Worm (Caenorhabditis elegans) whole organism, L3 larva: ENCODE results near the gene snf-10.

Experiments used
- R02D3.7 ChIP-seq: fragments of 150-350 bp; optimal IDR thresholded peaks from 2 replicates; lab custom pipeline; 2014; ENCODE audit warnings: missing biosample characterization, missing genetic modification characterization
- ama-1 ChIP-seq: fragments of 150-350 bp; optimal IDR thresholded peaks from 2 replicates; lab custom pipeline; 2018
- elt-1 ChIP-seq: fragments of 150-350 bp; optimal IDR thresholded peaks from 2 replicates; lab custom pipeline; 2014; ENCODE audit warnings: missing biosample characterization, missing genetic modification characterization
- elt-3 ChIP-seq, 3 experiments: fragments of 150-350 bp in 1 of 3; sonication (generic microtip) in 2 of 3; optimal IDR thresholded peaks; 2 replicates in 2 of 3; 4 replicates in 1 of 3; lab custom pipeline; 2014 to 2017; ENCODE audit warnings: missing biosample characterization in 3 of 3, missing genetic modification characterization in 3 of 3
- nhr-23 ChIP-seq: fragments of 150-350 bp; optimal IDR thresholded peaks from 2 replicates; lab custom pipeline; 2014; ENCODE audit warnings: missing biosample characterization, missing genetic modification reagents, missing genetic modification characterization
- nhr-237 ChIP-seq: fragments of 150-350 bp; optimal IDR thresholded peaks from 2 replicates; lab custom pipeline; 2014; ENCODE audit warnings: missing biosample characterization, missing genetic modification characterization
- nhr-76 ChIP-seq: fragments of 150-350 bp; sonication (generic microtip); optimal IDR thresholded peaks from 5 replicates; lab custom pipeline; 2014; ENCODE audit warnings: missing biosample characterization, missing genetic modification characterization
- unc-39 ChIP-seq: sonication (generic microtip); optimal IDR thresholded peaks from 4 replicates; lab custom pipeline; 2017; ENCODE audit warnings: missing biosample characterization, missing genetic modification characterization
- ztf-11 ChIP-seq: fragments of 150-350 bp; optimal IDR thresholded peaks from 2 replicates; lab custom pipeline; 2014; ENCODE audit warnings: missing biosample characterization, missing genetic modification characterization

DNA sequence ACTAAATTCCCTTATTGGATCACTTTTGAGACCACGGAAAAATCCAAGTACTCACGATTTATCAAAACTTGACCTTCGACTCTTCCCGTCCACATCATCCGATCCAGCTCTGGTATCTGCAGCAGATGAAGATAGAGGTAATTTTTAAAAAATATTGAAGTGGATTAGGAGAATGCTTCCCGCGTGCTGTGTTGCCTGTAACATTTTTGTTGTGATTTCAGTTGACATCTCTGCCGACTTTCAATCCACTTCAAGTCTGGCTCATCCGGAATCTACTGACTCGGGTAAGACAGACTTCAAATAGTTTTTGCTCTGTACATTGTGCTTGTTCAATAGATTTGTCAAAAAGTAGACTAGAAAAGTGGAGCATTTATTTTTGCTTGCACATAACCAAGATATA lies 34.8 kb upstream of the snf-10 start:
- no peak for TF ChIP-seq R02D3.7 (tag; lab: Kevin White, UChicago)
- TF ChIP-seq nhr-76, result no peak
- no peak for TF ChIP-seq ama-1 (lab: Kevin White, UChicago)
- no peak for TF ChIP-seq nhr-237 (tag; lab: Kevin White, UChicago)
- TF ChIP-seq nhr-23, result no peak
- no peak for TF ChIP-seq elt-3 (tag; optimal IDR thresholded peaks at IDR 0.05; lab: Kevin White, UChicago)
- TF ChIP-seq unc-39, result no peak
- no peak for TF ChIP-seq elt-1 (tag; lab: Kevin White, UChicago)
- no peak for TF ChIP-seq ztf-11 (tag; lab: Kevin White, UChicago)
